Fruit fly (Drosophila melanogaster): ENCODE data around the gene CG13481.

- peak; percentile 54 for TF ChIP-seq kay (GFP tag; ENCODE audit: borderline replicate concordance)
- no peak for TF ChIP-seq Mnt (GFP tag; optimal IDR thresholded peaks at IDR 0.05)
- no peak for TF ChIP-seq CG14711 (tag; optimal IDR thresholded peaks at IDR 0.05)
- no peak for TF ChIP-seq toe (GFP tag; optimal IDR thresholded peaks at IDR 0.05)
- TF ChIP-seq bab1 (GFP tag; optimal IDR thresholded peaks at IDR 0.05): no peak
- TF ChIP-seq CG33017 (tag; optimal IDR thresholded peaks at IDR 0.05): no peak
Measured at dm6 chr3L:14326267-14326666, 43.2 kb downstream of the CG13481 start.

Data from whole organism, adult.